ENCODE assay signal across 2 fruit fly cellular contexts in genomic region chr3L:15636359-15636758, dm6.
TF ChIP-seq lines count a peak whose summit lies in the region.

No protein-coding gene starts in this region.

TF ChIP-seq in whole organism, embryonic, 481 proteins besides CTCF, POLR2A, EP300 and RAD21 (continued from another document):
- no peak for TF ChIP-seq CG3847 (GFP tag; IDR thresholded peaks at IDR 0.05; lab: Robert Waterston, UW)
- TF ChIP-seq Hey (tag; optimal IDR thresholded peaks at IDR 0.05; lab: Kevin White, UChicago), result peak; percentile 9
- no peak for TF ChIP-seq Side (GFP tag; optimal IDR thresholded peaks at IDR 0.05; lab: Kevin White, UChicago)
- TF ChIP-seq ro (GFP tag; IDR thresholded peaks at IDR 0.05; lab: Robert Waterston, UW), result no peak
- TF ChIP-seq Atf3 (GFP tag; optimal IDR thresholded peaks at IDR 0.05; lab: Kevin White, UChicago), result no peak
- TF ChIP-seq bsh (GFP tag; optimal IDR thresholded peaks at IDR 0.05; lab: Kevin White, UChicago), result peak in 1 of 2 experiments; percentile 15
- peak; percentile 3 for TF ChIP-seq Asciz (GFP tag; optimal IDR thresholded peaks at IDR 0.05; lab: Kevin White, UChicago)
- no peak for TF ChIP-seq Bdp1 (GFP tag; optimal IDR thresholded peaks at IDR 0.05; lab: Kevin White, UChicago)
- peak; percentile 45 for TF ChIP-seq CG34376 (GFP tag; optimal IDR thresholded peaks at IDR 0.05; lab: Kevin White, UChicago)
- peak; percentile 60 for TF ChIP-seq sens (GFP tag; lab: Kevin White, UChicago)
- TF ChIP-seq cwo (GFP tag; optimal IDR thresholded peaks at IDR 0.05; lab: Kevin White, UChicago), result peak; percentile 30
- TF ChIP-seq Xrp1 (GFP tag; IDR thresholded peaks at IDR 0.05; lab: Robert Waterston, UW), result 0 out of 2 replicates have a peak, but pooled peaks have one; percentile 21
- peak; percentile 81 for TF ChIP-seq grn (GFP tag; optimal IDR thresholded peaks at IDR 0.05; lab: Kevin White, UChicago)
- TF ChIP-seq Med (GFP tag; lab: Kevin White, UChicago), result peak; percentile 67
- peak; percentile 9 for TF ChIP-seq Camta (GFP tag; optimal IDR thresholded peaks at IDR 0.05; lab: Kevin White, UChicago)
- TF ChIP-seq CG30020 (tag; optimal IDR thresholded peaks at IDR 0.05; lab: Kevin White, UChicago), result no peak
- no peak for TF ChIP-seq CG11696 (GFP tag; IDR thresholded peaks at IDR 0.05; lab: Robert Waterston, UW)
- no peak for TF ChIP-seq sc (optimal IDR thresholded peaks at IDR 0.05; lab: Kevin White, UChicago)
- TF ChIP-seq sc (GFP tag; optimal IDR thresholded peaks at IDR 0.05; lab: Kevin White, UChicago), result peak; percentile 28
- TF ChIP-seq CG10147 (GFP tag; optimal IDR thresholded peaks at IDR 0.05; lab: Kevin White, UChicago), result no peak
- TF ChIP-seq chinmo (GFP tag; IDR thresholded peaks at IDR 0.05; lab: Robert Waterston, UW; ENCODE audit: partially characterized antibody), result peak; percentile 65; the same call in 2 of the 4 replicates
- TF ChIP-seq sug (tag; optimal IDR thresholded peaks at IDR 0.05; lab: Kevin White, UChicago), result peak; percentile 65
- TF ChIP-seq lab (GFP tag; optimal IDR thresholded peaks at IDR 0.05; lab: Kevin White, UChicago), result peak; percentile 29
- TF ChIP-seq mirr (GFP tag; optimal IDR thresholded peaks at IDR 0.05; lab: Kevin White, UChicago), result peak; percentile 39
- TF ChIP-seq ato (GFP tag; IDR thresholded peaks at IDR 0.05; lab: Robert Waterston, UW; ENCODE audit: partially characterized antibody), result no peak
- peak; percentile 16 for TF ChIP-seq dmrt11E (tag; optimal IDR thresholded peaks at IDR 0.05; lab: Kevin White, UChicago)

TF ChIP-seq in whole organism, prepupa, 60 proteins besides CTCF, POLR2A, EP300 and RAD21 (continued from another document):
- TF ChIP-seq OdsH (GFP tag; optimal IDR thresholded peaks at IDR 0.05; lab: Kevin White, UChicago) (no peak), CG31627 (GFP tag; optimal IDR thresholded peaks at IDR 0.05; lab: Kevin White, UChicago) (no peak), CG32006 (GFP tag; optimal IDR thresholded peaks at IDR 0.05; lab: Kevin White, UChicago) (no peak)
